Worm (Caenorhabditis elegans) whole organism, L2 larva: ENCODE data around the gene taf-9.

Experiments used
- C34F6.9 ChIP-seq: fragments of 150-350 bp; optimal IDR thresholded peaks from 2 replicates; lab custom pipeline; 2014; ENCODE audit warnings: missing biosample characterization, missing genetic modification characterization
- F13H6.1 ChIP-seq: sonication (generic microtip); optimal IDR thresholded peaks from 2 replicates; lab custom pipeline; 2016; ENCODE audit warnings: missing genetic modification characterization, missing compliant biosample characterization
- R02D3.7 ChIP-seq: fragments of 150-350 bp; optimal IDR thresholded peaks from 2 replicates; lab custom pipeline; 2014; ENCODE audit warnings: missing biosample characterization, missing genetic modification characterization
- Y55F3AM.14 ChIP-seq: fragments of 200-800 bp; sonication (Bioruptor generic); optimal IDR thresholded peaks from 2 replicates; lab custom pipeline; 2018; ENCODE audit warnings: mild to moderate bottlenecking, missing genetic modification characterization, missing compliant biosample characterization
- ZK546.5 ChIP-seq: sonication (generic microtip); optimal IDR thresholded peaks from 2 replicates; lab custom pipeline; 2017; ENCODE audit warnings: missing biosample characterization, missing genetic modification characterization
- alr-1 ChIP-seq: fragments of 150-350 bp; optimal IDR thresholded peaks from 2 replicates; lab custom pipeline; 2014; ENCODE audit warnings: missing biosample characterization, missing genetic modification characterization
- ama-1 ChIP-seq: fragments of 150-350 bp; optimal IDR thresholded peaks from 2 replicates; lab custom pipeline; 2018; ENCODE audit warnings: inconsistent platforms
- blmp-1 ChIP-seq: sonication (generic microtip); optimal IDR thresholded peaks from 2 replicates; lab custom pipeline; 2017; ENCODE audit warnings: missing genetic modification characterization, mild to moderate bottlenecking, missing compliant biosample characterization, antibody characterized with exemption, moderate library complexity; ENCODE audit not compliant: insufficient read depth
- ceh-16 ChIP-seq: fragments of 150-350 bp; optimal IDR thresholded peaks from 2 replicates; lab custom pipeline; 2014; ENCODE audit warnings: missing biosample characterization, missing genetic modification characterization
- crh-2 ChIP-seq: sonication (generic microtip); optimal IDR thresholded peaks from 2 replicates; lab custom pipeline; 2017; ENCODE audit warnings: missing biosample characterization, missing genetic modification characterization
- egl-27 ChIP-seq: sonication (generic microtip); optimal IDR thresholded peaks from 3 replicates; lab custom pipeline; 2017; ENCODE audit warnings: missing biosample characterization, missing genetic modification reagents, missing genetic modification characterization
- elt-1 ChIP-seq: fragments of 150-350 bp; optimal IDR thresholded peaks from 2 replicates; lab custom pipeline; 2014; ENCODE audit warnings: missing biosample characterization, missing genetic modification characterization
- gmeb-1 ChIP-seq: fragments of 150-350 bp; optimal IDR thresholded peaks from 2 replicates; lab custom pipeline; 2014; ENCODE audit warnings: missing biosample characterization, missing genetic modification characterization
- lin-11 ChIP-seq: fragments of 150-350 bp; sonication (generic microtip); optimal IDR thresholded peaks from 2 replicates; lab custom pipeline; 2014; ENCODE audit warnings: missing biosample characterization, missing genetic modification characterization, inconsistent platforms, mixed read lengths
- lin-39 ChIP-seq: fragments of 150-350 bp; optimal IDR thresholded peaks from 2 replicates; lab custom pipeline; 2014; ENCODE audit warnings: missing biosample characterization, missing genetic modification reagents, missing genetic modification characterization
- lsy-2 ChIP-seq, 2 experiments: fragments of 150-350 bp in 1 of 2; sonication (generic microtip) in 1 of 2; optimal IDR thresholded peaks; 2 replicates each; lab custom pipeline; 2014 to 2017; ENCODE audit warnings: missing biosample characterization in 2 of 2, missing genetic modification characterization in 2 of 2
- mab-5 ChIP-seq: fragments of 150-350 bp; optimal IDR thresholded peaks from 2 replicates; lab custom pipeline; 2014; ENCODE audit warnings: missing biosample characterization, missing genetic modification characterization
- mdl-1 ChIP-seq, 2 experiments: fragments of 150-350 bp in 1 of 2; sonication (generic microtip) in 1 of 2; optimal IDR thresholded peaks; 2 replicates each; lab custom pipeline; 2017; ENCODE audit warnings: missing biosample characterization in 2 of 2, missing genetic modification characterization in 2 of 2
- nhr-10 ChIP-seq: sonication (generic microtip); optimal IDR thresholded peaks from 2 replicates; lab custom pipeline; 2017; ENCODE audit warnings: missing biosample characterization, missing genetic modification characterization
- nhr-11 ChIP-seq: fragments of 150-350 bp; optimal IDR thresholded peaks from 2 replicates; lab custom pipeline; 2014; ENCODE audit warnings: missing biosample characterization, missing genetic modification characterization
- nhr-12 ChIP-seq: fragments of 150-350 bp; optimal IDR thresholded peaks from 2 replicates; lab custom pipeline; 2014; ENCODE audit warnings: missing biosample characterization, missing genetic modification characterization
- nhr-129 ChIP-seq: fragments of 150-350 bp; optimal IDR thresholded peaks from 2 replicates; lab custom pipeline; 2014; ENCODE audit warnings: missing biosample characterization, missing genetic modification characterization
- nhr-21 ChIP-seq: fragments of 150-350 bp; optimal IDR thresholded peaks from 2 replicates; lab custom pipeline; 2014; ENCODE audit warnings: missing biosample characterization, missing genetic modification characterization
- nhr-23 ChIP-seq: fragments of 150-350 bp; optimal IDR thresholded peaks from 2 replicates; lab custom pipeline; 2014; ENCODE audit warnings: missing biosample characterization, missing genetic modification reagents, missing genetic modification characterization
- nhr-237 ChIP-seq: fragments of 150-350 bp; optimal IDR thresholded peaks from 2 replicates; lab custom pipeline; 2014; ENCODE audit warnings: missing biosample characterization, missing genetic modification characterization
- nhr-6 ChIP-seq: fragments of 150-350 bp; optimal IDR thresholded peaks from 2 replicates; lab custom pipeline; 2014; ENCODE audit warnings: missing biosample characterization, missing genetic modification characterization
- nhr-77 ChIP-seq: fragments of 150-350 bp; optimal IDR thresholded peaks from 2 replicates; lab custom pipeline; 2014; ENCODE audit warnings: missing biosample characterization, missing genetic modification characterization
- peb-1 ChIP-seq: fragments of 150-350 bp; optimal IDR thresholded peaks from 2 replicates; lab custom pipeline; 2014; ENCODE audit warnings: missing biosample characterization, missing genetic modification characterization
- skn-1 ChIP-seq: sonication (generic microtip); optimal IDR thresholded peaks from 2 replicates; lab custom pipeline; 2017; ENCODE audit warnings: missing biosample characterization, missing genetic modification characterization
- sma-3 ChIP-seq: sonication (generic microtip); optimal IDR thresholded peaks from 2 replicates; lab custom pipeline; 2016; ENCODE audit warnings: missing genetic modification reagents, missing genetic modification characterization, missing compliant biosample characterization
- sma-9 ChIP-seq, 2 experiments: fragments of 150-350 bp in 1 of 2; sonication (generic microtip) in 1 of 2; optimal IDR thresholded peaks; 2 replicates each; lab custom pipeline; 2014 to 2016; ENCODE audit warnings: missing genetic modification characterization in 2 of 2, mild to moderate bottlenecking in 1 of 2, missing biosample characterization in 1 of 2, missing compliant biosample characterization in 1 of 2, missing genetic modification reagents in 1 of 2, moderate library complexity in 1 of 2
- snpc-4 ChIP-seq: fragments of 150-350 bp; optimal IDR thresholded peaks from 2 replicates; lab custom pipeline; 2014; ENCODE audit warnings: missing biosample characterization, missing genetic modification characterization
- unc-55 ChIP-seq: fragments of 150-350 bp; sonication (generic microtip); optimal IDR thresholded peaks from 3 replicates; lab custom pipeline; 2014; ENCODE audit warnings: missing biosample characterization, missing genetic modification reagents, missing genetic modification characterization
- zag-1 ChIP-seq: fragments of 150-350 bp; optimal IDR thresholded peaks from 2 replicates; lab custom pipeline; 2014; ENCODE audit warnings: missing biosample characterization, missing genetic modification characterization
- ztf-1 ChIP-seq: fragments of 200-800 bp; sonication (Bioruptor generic); conservative IDR thresholded peaks from 2 replicates; pipeline ENCODE4 v1.3.6; 2022; ENCODE audit warnings: missing genetic modification characterization, missing compliant biosample characterization
- ztf-4 ChIP-seq: fragments of 150-350 bp; optimal IDR thresholded peaks from 2 replicates; lab custom pipeline; 2014; ENCODE audit warnings: missing biosample characterization, missing genetic modification characterization

taf-9 gene

DNA sequence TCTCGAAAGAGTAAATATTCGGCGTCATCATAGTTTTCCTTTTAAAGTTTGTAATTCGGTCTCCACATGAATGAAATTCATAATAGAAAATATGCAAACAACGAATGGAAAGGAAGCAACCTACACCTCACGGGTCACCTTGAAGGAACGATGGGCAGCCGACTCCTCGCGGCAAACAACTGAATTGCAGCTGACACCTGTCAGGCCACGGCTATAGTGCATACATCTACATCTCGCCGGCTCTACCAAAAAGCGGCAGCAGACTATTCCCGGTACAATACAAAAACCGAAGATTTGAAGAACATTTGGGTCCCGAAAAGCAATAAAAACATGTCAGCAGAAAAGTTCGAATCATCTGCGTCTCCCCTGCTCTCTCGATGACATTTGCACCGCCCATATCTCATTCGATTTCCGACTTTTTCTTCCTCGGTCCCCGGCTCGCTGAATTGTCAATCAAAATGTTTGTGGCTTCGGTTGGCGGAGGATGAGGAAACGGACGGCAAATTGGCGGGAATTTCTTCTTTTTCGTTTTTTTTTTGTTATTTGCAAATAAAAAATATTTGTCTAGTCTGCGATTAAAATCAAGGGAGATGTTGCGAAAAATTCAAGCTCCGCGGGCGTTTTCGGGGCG, 11.8 kb downstream of the taf-9 start:
- no peak for TF ChIP-seq nhr-11 (tag; lab: Kevin White, UChicago)
- no peak for TF ChIP-seq nhr-77
- TF ChIP-seq sma-9 (GFP tag; optimal IDR thresholded peaks at IDR 0.05; lab: Kevin White, UChicago), result peak; percentile 4
- TF ChIP-seq sma-9 (tag; optimal IDR thresholded peaks at IDR 0.05; lab: Kevin White, UChicago), result no peak
- no peak for TF ChIP-seq nhr-12 (tag; lab: Kevin White, UChicago)
- no peak for TF ChIP-seq nhr-21
- no peak for TF ChIP-seq gmeb-1 (tag; lab: Kevin White, UChicago)
- TF ChIP-seq snpc-4 (tag; lab: Kevin White, UChicago), result peak; percentile 59
- TF ChIP-seq nhr-6, result no peak
- TF ChIP-seq ztf-4, result no peak
- no peak for TF ChIP-seq Y55F3AM.14
- peak; percentile 6 for TF ChIP-seq F13H6.1 (tag; lab: Kevin White, UChicago)
- no peak for TF ChIP-seq mab-5 (tag; lab: Kevin White, UChicago)
- TF ChIP-seq sma-3 (GFP tag; lab: Kevin White, UChicago), result no peak
- no peak for TF ChIP-seq R02D3.7
- TF ChIP-seq nhr-129 (tag; lab: Kevin White, UChicago), result peak; percentile 10
- peak; percentile 48 for TF ChIP-seq C34F6.9
- no peak for TF ChIP-seq nhr-23 (tag; lab: Kevin White, UChicago)
- no peak for TF ChIP-seq ceh-16 (tag; lab: Kevin White, UChicago)
- no peak for TF ChIP-seq crh-2 (tag; lab: Kevin White, UChicago)
- no peak for TF ChIP-seq nhr-10 (tag; lab: Kevin White, UChicago)
- TF ChIP-seq blmp-1, result no peak
- TF ChIP-seq ama-1 (lab: Kevin White, UChicago), result no peak
- peak in 1 of 2 experiments; percentile 30 for TF ChIP-seq lsy-2 (tag; optimal IDR thresholded peaks at IDR 0.05; lab: Kevin White, UChicago)
- TF ChIP-seq ztf-1 (GFP tag; lab: Robert Waterston, UW), result no peak
- TF ChIP-seq unc-55 (GFP tag; lab: Kevin White, UChicago), result no peak
- TF ChIP-seq zag-1, result peak; percentile 19
- no peak for TF ChIP-seq alr-1
- no peak for TF ChIP-seq nhr-237
- TF ChIP-seq egl-27 (tag; lab: Kevin White, UChicago), result no peak
- TF ChIP-seq peb-1 (tag; lab: Kevin White, UChicago), result no peak
- no peak for TF ChIP-seq skn-1 (tag; lab: Kevin White, UChicago)

DNA sequence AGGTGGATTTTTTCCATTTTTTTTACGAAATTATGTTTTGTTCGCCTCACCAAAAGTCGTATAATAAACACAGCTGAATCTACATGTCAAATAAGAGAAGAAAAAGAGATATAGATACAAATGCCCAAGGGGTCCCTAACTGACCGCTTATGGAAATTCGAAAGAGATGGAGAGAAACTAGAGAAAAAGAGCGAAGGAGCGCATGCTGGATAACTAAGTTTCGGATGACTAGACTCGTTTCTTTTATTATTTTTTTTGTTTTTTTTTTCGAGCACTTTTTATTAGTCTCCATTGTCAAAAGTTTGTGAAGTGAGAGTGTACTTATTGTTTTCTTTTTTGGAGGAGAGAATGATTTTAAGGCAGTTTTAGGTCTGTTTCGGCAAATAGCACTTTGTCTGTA, 13.6 kb downstream of the taf-9 start:
- TF ChIP-seq C34F6.9 (peak; percentile 51), lsy-2 (tag; optimal IDR thresholded peaks at IDR 0.05; lab: Kevin White, UChicago) (peak in 1 of 2 experiments; percentile 46), F13H6.1 (tag; lab: Kevin White, UChicago) (peak; percentile 31), crh-2 (tag; lab: Kevin White, UChicago) (no peak), mdl-1 (tag; optimal IDR thresholded peaks at IDR 0.05; lab: Kevin White, UChicago) (peak in 1 of 2 experiments; percentile 35), snpc-4 (tag; lab: Kevin White, UChicago) (no peak), nhr-77 (no peak), unc-55 (GFP tag; lab: Kevin White, UChicago) (peak; percentile 5)

DNA sequence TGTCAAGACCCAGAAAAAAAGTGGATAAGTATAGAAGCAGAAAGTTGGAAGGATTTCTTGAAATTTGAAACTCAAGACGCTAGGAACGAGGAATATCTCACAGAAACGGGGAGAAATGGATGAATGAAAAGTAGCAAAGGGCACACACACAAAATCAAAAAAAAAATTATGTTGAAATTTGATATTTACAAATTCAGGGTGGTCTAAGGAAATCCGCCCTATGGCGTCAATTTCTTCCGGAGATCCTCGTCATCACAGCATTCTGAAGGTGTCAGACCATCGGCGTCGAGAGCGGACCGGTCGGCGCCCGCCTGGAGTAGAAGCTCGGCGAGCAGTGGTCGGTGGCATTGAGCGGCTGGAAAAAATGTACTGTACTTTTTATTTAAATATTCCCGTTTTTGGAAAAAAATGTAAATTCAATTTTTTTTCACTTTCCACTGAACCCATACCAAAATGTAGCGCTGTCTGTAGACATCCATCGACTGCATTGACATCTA, 16.0 kb downstream of the taf-9 start:
- TF ChIP-seq nhr-237 (no peak), sma-3 (GFP tag; lab: Kevin White, UChicago) (no peak), sma-9 (GFP tag; optimal IDR thresholded peaks at IDR 0.05; lab: Kevin White, UChicago) (no peak), sma-9 (tag; optimal IDR thresholded peaks at IDR 0.05; lab: Kevin White, UChicago) (no peak), mdl-1 (tag; optimal IDR thresholded peaks at IDR 0.05; lab: Kevin White, UChicago) (no peak), C34F6.9 (no peak), egl-27 (tag; lab: Kevin White, UChicago) (no peak), alr-1 (no peak), Y55F3AM.14 (no peak), nhr-12 (tag; lab: Kevin White, UChicago) (no peak), ZK546.5 (tag; lab: Kevin White, UChicago) (no peak), elt-1 (tag; lab: Kevin White, UChicago) (no peak), ama-1 (lab: Kevin White, UChicago) (no peak), lsy-2 (tag; optimal IDR thresholded peaks at IDR 0.05; lab: Kevin White, UChicago) (no peak), ceh-16 (tag; lab: Kevin White, UChicago) (no peak), lin-39 (tag; lab: Kevin White, UChicago) (no peak), lin-11 (tag; lab: Kevin White, UChicago) (no peak), nhr-21 (no peak)
